Fruit fly (Drosophila melanogaster) whole organism, prepupa: ENCODE data around the gene fliI.
A peak's percentile ranks its signal among the peaks of the same experiment; 100 is the strongest.

ENCODE experiments used
- Blimp-1 ChIP-seq: fragments of 200-800 bp; sonication (Bioruptor generic); optimal IDR thresholded peaks from 3 replicates; lab custom pipeline; 2017; ENCODE audit warnings: missing biosample characterization, missing genetic modification characterization, mild to moderate bottlenecking, moderate library complexity, missing genetic modification reagents
- CG10631 ChIP-seq: fragments of 200-800 bp; sonication (Bioruptor generic); optimal IDR thresholded peaks from 2 replicates; lab custom pipeline; 2016; ENCODE audit warnings: missing biosample characterization, missing genetic modification characterization
- CG10669 ChIP-seq: fragments of 200-800 bp; sonication (Bioruptor generic); optimal IDR thresholded peaks from 3 replicates; lab custom pipeline; 2018; ENCODE audit warnings: missing biosample characterization, mild to moderate bottlenecking, missing genetic modification characterization, moderate library complexity
- CG11294 ChIP-seq: fragments of 200-800 bp; sonication (Bioruptor generic); IDR thresholded peaks from 2 replicates; pipeline ENCODE4 v1.3.6; 2022; ENCODE audit warnings: missing biosample characterization, missing genetic modification characterization
- CG15336 ChIP-seq: fragments of 200-800 bp; sonication (Bioruptor generic); IDR thresholded peaks from 2 replicates; pipeline ENCODE4 v1.3.6; 2022; ENCODE audit warnings: missing biosample characterization, missing genetic modification characterization
- CG1621 ChIP-seq: fragments of 200-800 bp; sonication (Bioruptor generic); optimal IDR thresholded peaks from 3 replicates; lab custom pipeline; 2018; ENCODE audit warnings: missing biosample characterization, mild to moderate bottlenecking, missing genetic modification characterization
- CG16779 ChIP-seq: fragments of 200-800 bp; sonication (Bioruptor generic); optimal IDR thresholded peaks from 3 replicates; lab custom pipeline; 2017; ENCODE audit warnings: missing biosample characterization, mild to moderate bottlenecking, missing genetic modification characterization
- CG31627 ChIP-seq: fragments of 200-800 bp; sonication (Bioruptor generic); optimal IDR thresholded peaks from 3 replicates; lab custom pipeline; 2016; ENCODE audit warnings: missing biosample characterization, missing genetic modification characterization
- CG34406 ChIP-seq: fragments of 200-800 bp; sonication (Bioruptor generic); optimal IDR thresholded peaks from 3 replicates; lab custom pipeline; 2016; ENCODE audit warnings: missing biosample characterization, missing genetic modification characterization
- CG3919 ChIP-seq: fragments of 200-800 bp; sonication (Bioruptor generic); optimal IDR thresholded peaks from 3 replicates; lab custom pipeline; 2016; ENCODE audit warnings: missing biosample characterization, missing genetic modification characterization
- CG4318 ChIP-seq: fragments of 200-800 bp; sonication (Bioruptor generic); optimal IDR thresholded peaks from 3 replicates; lab custom pipeline; 2017; ENCODE audit warnings: missing biosample characterization, mild to moderate bottlenecking, missing genetic modification characterization
- CG6276 ChIP-seq: fragments of 200-800 bp; sonication (Bioruptor generic); optimal IDR thresholded peaks from 2 replicates; lab custom pipeline; 2017; ENCODE audit warnings: missing biosample characterization, mild to moderate bottlenecking, missing genetic modification characterization
- CG6792 ChIP-seq: fragments of 200-800 bp; sonication (Bioruptor generic); optimal IDR thresholded peaks from 3 replicates; lab custom pipeline; 2016; ENCODE audit warnings: missing biosample characterization, missing genetic modification characterization
- CG6854 ChIP-seq: fragments of 200-800 bp; sonication (Bioruptor generic); optimal IDR thresholded peaks from 2 replicates; lab custom pipeline; 2017; ENCODE audit warnings: missing biosample characterization, mild to moderate bottlenecking, missing genetic modification characterization
- CG8119 ChIP-seq: fragments of 200-800 bp; sonication (Bioruptor generic); IDR thresholded peaks from 3 replicates; pipeline ENCODE4 v1.3.6; 2022; ENCODE audit warnings: missing biosample characterization, missing genetic modification characterization
- CG8319 ChIP-seq: fragments of 200-800 bp; sonication (Bioruptor generic); optimal IDR thresholded peaks from 3 replicates; lab custom pipeline; 2016; ENCODE audit warnings: missing biosample characterization, missing genetic modification characterization
- CG8632 ChIP-seq: fragments of 200-800 bp; sonication (Bioruptor generic); optimal IDR thresholded peaks from 3 replicates; lab custom pipeline; 2016; ENCODE audit warnings: missing biosample characterization, missing genetic modification characterization
- Eip78C ChIP-seq: fragments of 200-800 bp; sonication (Bioruptor generic); peaks from one replicate; lab custom pipeline; 2016; ENCODE audit warnings: missing biosample characterization, missing genetic modification characterization
- Eip93F ChIP-seq: fragments of 200-800 bp; sonication (Bioruptor generic); optimal IDR thresholded peaks from 2 replicates; lab custom pipeline; 2016; ENCODE audit warnings: missing biosample characterization, mild to moderate bottlenecking, missing genetic modification characterization
- Ets21C ChIP-seq: fragments of 200-800 bp; sonication (Bioruptor generic); optimal IDR thresholded peaks from 3 replicates; lab custom pipeline; 2016; ENCODE audit warnings: missing biosample characterization, missing genetic modification characterization
- Ets96B ChIP-seq: fragments of 200-800 bp; optimal IDR thresholded peaks from 2 replicates; lab custom pipeline; 2019; ENCODE audit warnings: missing biosample characterization, mild to moderate bottlenecking, missing genetic modification characterization, moderate library complexity
- Gug ChIP-seq: fragments of 200-800 bp; sonication (Bioruptor generic); IDR thresholded peaks from 2 replicates; pipeline ENCODE4 v1.3.6; 2022; ENCODE audit warnings: missing biosample characterization, missing genetic modification characterization
- Hr38 ChIP-seq: sonication (Bioruptor generic); optimal IDR thresholded peaks from 2 replicates; lab custom pipeline; 2016; ENCODE audit warnings: missing biosample characterization, missing genetic modification characterization
- Hr39 ChIP-seq: fragments of 200-800 bp; sonication (Bioruptor generic); optimal IDR thresholded peaks from 2 replicates; lab custom pipeline; 2016; ENCODE audit warnings: missing biosample characterization, missing genetic modification characterization
- Hr4 ChIP-seq: fragments of 200-800 bp; sonication (Bioruptor generic); optimal IDR thresholded peaks from 3 replicates; lab custom pipeline; 2016; ENCODE audit warnings: missing biosample characterization, missing genetic modification characterization
- Lpt ChIP-seq: fragments of 200-800 bp; sonication (Bioruptor generic); optimal IDR thresholded peaks from 3 replicates; lab custom pipeline; 2016; ENCODE audit warnings: missing biosample characterization, missing genetic modification characterization
- Met ChIP-seq: fragments of 200-800 bp; sonication (Bioruptor generic); optimal IDR thresholded peaks from 3 replicates; lab custom pipeline; 2016; ENCODE audit warnings: missing biosample characterization, missing genetic modification characterization
- OdsH ChIP-seq: fragments of 200-800 bp; sonication (Bioruptor generic); optimal IDR thresholded peaks from 3 replicates; lab custom pipeline; 2016; ENCODE audit warnings: missing biosample characterization, missing genetic modification characterization
- Smox ChIP-seq: fragments of 200-800 bp; sonication (Bioruptor generic); optimal IDR thresholded peaks from 3 replicates; lab custom pipeline; 2016; ENCODE audit warnings: missing biosample characterization, missing genetic modification characterization
- Sox14 ChIP-seq: fragments of 200-800 bp; sonication (Bioruptor generic); optimal IDR thresholded peaks from 3 replicates; lab custom pipeline; 2016; ENCODE audit warnings: missing biosample characterization, missing genetic modification characterization
- achi ChIP-seq: fragments of 200-800 bp; sonication (Bioruptor generic); optimal IDR thresholded peaks from 3 replicates; lab custom pipeline; 2016; ENCODE audit warnings: missing biosample characterization, missing genetic modification characterization
- acj6 ChIP-seq: fragments of 200-800 bp; sonication (Bioruptor generic); optimal IDR thresholded peaks from 3 replicates; lab custom pipeline; 2016; ENCODE audit warnings: missing biosample characterization, missing genetic modification characterization
- cyc ChIP-seq: fragments of 200-800 bp; sonication (Bioruptor generic); optimal IDR thresholded peaks from 3 replicates; lab custom pipeline; 2016; ENCODE audit warnings: missing biosample characterization, missing genetic modification characterization
- dsx ChIP-seq: fragments of 200-800 bp; optimal IDR thresholded peaks from 3 replicates; lab custom pipeline; 2019; ENCODE audit warnings: missing biosample characterization, mild to moderate bottlenecking, missing genetic modification characterization, moderate library complexity; ENCODE audit not compliant: poor library complexity, severe bottlenecking
- eg ChIP-seq: fragments of 200-800 bp; sonication (Bioruptor generic); IDR thresholded peaks from 3 replicates; pipeline ENCODE4 v1.3.6; 2022; ENCODE audit warnings: missing biosample characterization, missing genetic modification characterization
- esn ChIP-seq: fragments of 200-800 bp; sonication (Bioruptor generic); optimal IDR thresholded peaks from 2 replicates; lab custom pipeline; 2016; ENCODE audit warnings: missing biosample characterization, mild to moderate bottlenecking, missing genetic modification characterization, moderate library complexity
- fd59A ChIP-seq: fragments of 200-800 bp; sonication (Bioruptor generic); optimal IDR thresholded peaks from 2 replicates; lab custom pipeline; 2017; ENCODE audit warnings: missing biosample characterization, mild to moderate bottlenecking, missing genetic modification characterization, missing genetic modification reagents
- fd85E ChIP-seq: fragments of 200-800 bp; sonication (Bioruptor generic); optimal IDR thresholded peaks from 3 replicates; lab custom pipeline; 2016; ENCODE audit warnings: missing biosample characterization, missing genetic modification characterization
- fkh ChIP-seq: fragments of 200-800 bp; sonication (Bioruptor generic); optimal IDR thresholded peaks from 3 replicates; lab custom pipeline; 2017; ENCODE audit warnings: missing biosample characterization, mild to moderate bottlenecking, missing genetic modification characterization, moderate library complexity
- lz ChIP-seq: fragments of 200-800 bp; sonication (Bioruptor generic); optimal IDR thresholded peaks from 3 replicates; lab custom pipeline; 2016; ENCODE audit warnings: missing biosample characterization, missing genetic modification characterization
- pdm3 ChIP-seq: fragments of 200-800 bp; sonication (Bioruptor generic); optimal IDR thresholded peaks from 3 replicates; lab custom pipeline; 2016; ENCODE audit warnings: missing biosample characterization, missing genetic modification characterization
- salr ChIP-seq, 2 experiments: fragments of 200-800 bp; sonication (Bioruptor generic); optimal IDR thresholded peaks; 3 replicates each; lab custom pipeline; 2016 to 2018; ENCODE audit warnings: missing biosample characterization in 2 of 2, missing genetic modification characterization in 2 of 2, mild to moderate bottlenecking in 1 of 2
- svp ChIP-seq: fragments of 200-800 bp; sonication (Bioruptor generic); peaks from one replicate; lab custom pipeline; 2016; ENCODE audit warnings: missing biosample characterization, missing genetic modification characterization
- vri ChIP-seq: fragments of 200-800 bp; sonication (Bioruptor generic); optimal IDR thresholded peaks from 3 replicates; lab custom pipeline; 2016; ENCODE audit warnings: missing biosample characterization, mild to moderate bottlenecking, missing genetic modification characterization

Gene fliI

DNA sequence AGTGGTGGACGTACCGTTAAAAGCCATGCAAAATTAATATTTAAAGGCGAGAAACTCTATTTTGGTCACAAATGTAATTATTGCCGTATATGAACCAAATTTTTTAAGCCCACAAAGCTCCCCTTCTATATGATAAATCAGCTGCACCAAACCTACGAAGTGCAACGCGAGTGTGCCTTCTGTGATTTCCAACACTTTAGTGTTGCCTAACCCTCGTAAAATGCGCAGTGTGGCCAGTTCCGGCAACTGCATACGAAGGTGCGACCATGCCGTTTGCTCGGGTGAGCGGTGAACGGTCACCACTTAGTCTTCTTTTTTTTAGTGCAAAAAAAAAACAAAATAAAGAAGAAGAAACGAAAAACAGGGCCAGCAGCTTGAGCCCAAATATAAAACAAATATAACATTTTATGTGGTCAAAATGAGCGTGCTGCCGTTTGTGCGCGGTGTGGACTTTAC lies at the start of gene fliI, which contains the start of gene tty (continued):
- TF ChIP-seq CG10669 (GFP tag; lab: Kevin White, UChicago) = peak; percentile 84
- peak; percentile 88 for TF ChIP-seq CG1621 (tag; lab: Kevin White, UChicago)
- TF ChIP-seq CG10631 (GFP tag; lab: Kevin White, UChicago) = peak; percentile 86
- TF ChIP-seq Eip78C (GFP tag; lab: Kevin White, UChicago) = peak; percentile 94
- peak; percentile 90 for TF ChIP-seq Hr4 (GFP tag; lab: Kevin White, UChicago)
- peak; percentile 92 for TF ChIP-seq pdm3
- peak; percentile 95 for TF ChIP-seq CG16779 (tag; lab: Kevin White, UChicago)
- peak; percentile 91 for TF ChIP-seq OdsH (GFP tag; lab: Kevin White, UChicago)

DNA sequence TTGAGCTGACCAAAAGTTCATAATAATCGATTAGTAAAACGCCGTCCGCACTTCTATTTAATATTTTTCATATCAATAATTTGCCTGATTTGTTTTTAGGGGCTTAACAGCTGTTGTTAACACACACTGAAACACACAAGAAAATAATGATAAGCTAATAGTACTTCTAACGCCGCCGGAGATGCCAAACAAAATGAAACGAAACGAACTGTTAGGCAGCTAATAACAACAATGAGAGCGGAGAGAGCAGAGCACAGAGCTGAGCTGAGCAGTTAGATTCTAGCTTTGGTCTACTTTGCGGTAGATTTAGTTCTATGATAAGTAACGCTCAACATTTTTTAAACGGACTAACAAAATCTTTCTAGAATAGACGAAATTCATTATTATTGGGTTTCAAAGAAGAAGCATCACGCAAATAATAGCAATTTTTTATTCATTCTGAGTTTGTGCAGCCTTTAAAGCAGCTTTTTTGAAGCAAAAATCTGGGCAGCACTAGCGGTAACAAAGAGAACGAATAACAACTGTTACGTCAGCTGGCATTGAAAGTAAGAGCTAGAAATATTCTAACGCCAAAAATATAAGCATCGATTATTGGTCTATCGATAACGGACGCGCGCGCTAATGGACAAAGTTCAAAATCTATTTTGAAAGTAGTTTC lies 32.9 kb upstream of the fliI start, which contains the start of gene Abca3:
Gene Abca3, minus strand, starts transcription at position 181 of the 658 bp plus-strand sequence.
- TF ChIP-seq CG6854 (GFP tag; lab: Kevin White, UChicago) (no peak), Sox14 (GFP tag; lab: Kevin White, UChicago) (peak; percentile 39), CG4318 (no peak), Lpt (GFP tag; lab: Kevin White, UChicago) (no peak), Met (GFP tag; lab: Kevin White, UChicago) (no peak), Smox (GFP tag; lab: Kevin White, UChicago) (no peak), svp (peak; percentile 56), Blimp-1 (GFP tag; lab: Kevin White, UChicago) (no peak), Gug (GFP tag; lab: Robert Waterston, UW) (no peak), fd85E (GFP tag; lab: Kevin White, UChicago) (no peak), CG8319 (GFP tag; lab: Kevin White, UChicago) (no peak), CG15336 (0 out of 2 replicates have a peak, but pooled peaks have one; percentile 17), CG11294 (no peak), CG1621 (tag; lab: Kevin White, UChicago) (no peak), fkh (peak; percentile 55), Ets96B (no peak), eg (GFP tag; lab: Robert Waterston, UW) (peak; percentile 50; the same call in 1 of the 3 replicates), salr (GFP tag; optimal IDR thresholded peaks at IDR 0.05; lab: Kevin White, UChicago) (peak in 1 of 2 experiments; percentile 23), Hr39 (GFP tag; lab: Kevin White, UChicago) (peak; percentile 7), Eip78C (GFP tag; lab: Kevin White, UChicago) (peak; percentile 43), cyc (GFP tag; lab: Kevin White, UChicago) (no peak), fd59A (GFP tag; lab: Kevin White, UChicago) (no peak), achi (GFP tag; lab: Kevin White, UChicago) (no peak), CG8119 (peak; percentile 60), acj6 (GFP tag; lab: Kevin White, UChicago) (no peak), vri (GFP tag; lab: Kevin White, UChicago) (peak; percentile 93), lz (no peak), CG8632 (GFP tag; lab: Kevin White, UChicago) (no peak), CG10669 (GFP tag; lab: Kevin White, UChicago) (no peak), Eip93F (GFP tag; lab: Kevin White, UChicago) (no peak), CG6276 (no peak), CG6792 (GFP tag; lab: Kevin White, UChicago) (no peak), dsx (no peak), Ets21C (no peak), CG3919 (no peak), esn (GFP tag; lab: Kevin White, UChicago) (no peak), Hr38 (GFP tag; lab: Kevin White, UChicago) (no peak), Hr4 (GFP tag; lab: Kevin White, UChicago) (peak; percentile 6), CG34406 (GFP tag; lab: Kevin White, UChicago) (no peak), CG31627 (GFP tag; lab: Kevin White, UChicago) (no peak), pdm3 (no peak)
